Fruit fly (Drosophila melanogaster) whole organism, embryonic: ENCODE measurements around the gene CG33108.
A peak's percentile ranks its signal among the peaks of the same experiment; 100 is the strongest.

Experiments used
- BEAF-32 ChIP-seq: fragments of 200-800 bp; sonication (Bioruptor generic); optimal IDR thresholded peaks from 3 replicates; lab custom pipeline; 2017; ENCODE audit warnings: missing biosample characterization, missing genetic modification characterization, mild to moderate bottlenecking, moderate library complexity, missing genetic modification reagents
- Bgb ChIP-seq: fragments of 200-800 bp; sonication (Bioruptor generic); IDR thresholded peaks from 2 replicates; pipeline ENCODE4 v1.3.6; 2022; ENCODE audit warnings: missing biosample characterization, missing genetic modification characterization; ENCODE audit not compliant: partially characterized antibody
- CG10462 ChIP-seq: fragments of 200-800 bp; sonication (Bioruptor generic); optimal IDR thresholded peaks from 2 replicates; lab custom pipeline; 2016; ENCODE audit warnings: missing biosample characterization, missing genetic modification characterization
- CG11504 ChIP-seq: fragments of 200-800 bp; sonication (Bioruptor generic); optimal IDR thresholded peaks from 3 replicates; lab custom pipeline; 2019; ENCODE audit warnings: missing biosample characterization, mild to moderate bottlenecking, missing genetic modification characterization, moderate library complexity
- CG12299 ChIP-seq: fragments of 200-800 bp; sonication (Bioruptor generic); optimal IDR thresholded peaks from 2 replicates; lab custom pipeline; 2018; ENCODE audit warnings: missing biosample characterization, mild to moderate bottlenecking, missing genetic modification characterization
- CG13123 ChIP-seq: fragments of 200-800 bp; sonication (Bioruptor generic); optimal IDR thresholded peaks from 2 replicates; lab custom pipeline; 2016; ENCODE audit warnings: missing biosample characterization, missing genetic modification characterization
- CG13624 ChIP-seq: fragments of 200-800 bp; sonication (Bioruptor generic); optimal IDR thresholded peaks from 2 replicates; lab custom pipeline; 2016; ENCODE audit warnings: missing biosample characterization, missing genetic modification characterization
- CG13775 ChIP-seq: fragments of 200-800 bp; sonication (Bioruptor generic); optimal IDR thresholded peaks from 3 replicates; lab custom pipeline; 2017; ENCODE audit warnings: missing biosample characterization, mild to moderate bottlenecking, missing genetic modification characterization
- CG14014 ChIP-seq: fragments of 200-800 bp; sonication (Bioruptor generic); IDR thresholded peaks from 2 replicates; pipeline ENCODE4 v1.3.6; 2022; ENCODE audit warnings: missing biosample characterization, missing genetic modification characterization
- CG14667 ChIP-seq: fragments of 200-800 bp; sonication (Bioruptor generic); IDR thresholded peaks from 2 replicates; pipeline ENCODE4 v1.3.6; 2022; ENCODE audit warnings: missing biosample characterization, missing genetic modification characterization
- CG15696 ChIP-seq: fragments of 200-800 bp; sonication (Bioruptor generic); optimal IDR thresholded peaks from 2 replicates; lab custom pipeline; 2019; ENCODE audit warnings: missing biosample characterization, mild to moderate bottlenecking, missing genetic modification characterization, moderate library complexity
- CG1603 ChIP-seq: fragments of 200-800 bp; sonication (Bioruptor generic); optimal IDR thresholded peaks from 2 replicates; lab custom pipeline; 2019; ENCODE audit warnings: missing biosample characterization, mild to moderate bottlenecking, missing genetic modification characterization, moderate library complexity
- CG16813 ChIP-seq: fragments of 200-800 bp; sonication (Bioruptor generic); IDR thresholded peaks from 3 replicates; pipeline ENCODE4 v1.3.6; 2022; ENCODE audit warnings: missing biosample characterization, missing genetic modification characterization; ENCODE audit not compliant: partially characterized antibody
- CG17361 ChIP-seq: fragments of 200-800 bp; sonication (Bioruptor generic); IDR thresholded peaks from 3 replicates; pipeline ENCODE4 v1.3.6; 2022; ENCODE audit warnings: missing biosample characterization, missing genetic modification characterization
- CG18011 ChIP-seq: fragments of 200-800 bp; sonication (Bioruptor generic); optimal IDR thresholded peaks from 2 replicates; lab custom pipeline; 2017; ENCODE audit warnings: missing biosample characterization, missing genetic modification characterization, mild to moderate bottlenecking, moderate library complexity, missing genotype
- CG31224 ChIP-seq: fragments of 200-800 bp; sonication (Bioruptor generic); IDR thresholded peaks from 2 replicates; pipeline ENCODE4 v1.3.6; 2022; ENCODE audit warnings: missing biosample characterization, missing genetic modification characterization
- CG33557 ChIP-seq: fragments of 200-800 bp; sonication (Bioruptor generic); optimal IDR thresholded peaks from 2 replicates; lab custom pipeline; 2019; ENCODE audit warnings: missing biosample characterization, mild to moderate bottlenecking, missing genetic modification characterization, moderate library complexity
- CG34422 ChIP-seq: fragments of 200-800 bp; sonication (Bioruptor generic); IDR thresholded peaks from 3 replicates; pipeline ENCODE4 v1.3.6; 2022; ENCODE audit warnings: missing biosample characterization, missing genetic modification characterization
- CG4820 ChIP-seq: fragments of 200-800 bp; sonication (Bioruptor generic); optimal IDR thresholded peaks from 3 replicates; lab custom pipeline; 2016; ENCODE audit warnings: missing biosample characterization, missing genetic modification characterization
- CG8388 ChIP-seq: fragments of 200-800 bp; sonication (Bioruptor generic); optimal IDR thresholded peaks from 2 replicates; lab custom pipeline; 2019; ENCODE audit warnings: missing biosample characterization, mild to moderate bottlenecking, missing genetic modification characterization, moderate library complexity
- CkIIα-i1 ChIP-seq: fragments of 200-800 bp; sonication (Bioruptor generic); IDR thresholded peaks from 2 replicates; pipeline ENCODE4 v1.3.6; 2022; ENCODE audit warnings: missing biosample characterization, missing genetic modification characterization
- Deaf1 ChIP-seq: fragments of 200-800 bp; optimal IDR thresholded peaks from 3 replicates; lab custom pipeline; 2019; ENCODE audit warnings: missing biosample characterization, mild to moderate bottlenecking, missing genetic modification characterization, moderate library complexity
- Dip2 ChIP-seq: fragments of 200-800 bp; sonication (Bioruptor generic); IDR thresholded peaks from 2 replicates; pipeline ENCODE4 v1.3.6; 2022; ENCODE audit warnings: missing biosample characterization, missing genetic modification characterization
- Doc3 ChIP-seq: fragments of 200-800 bp; sonication (Bioruptor generic); IDR thresholded peaks from 3 replicates; pipeline ENCODE4 v1.3.6; 2022; ENCODE audit warnings: missing biosample characterization, missing genetic modification characterization; ENCODE audit not compliant: partially characterized antibody
- Dref ChIP-seq: fragments of 200-800 bp; sonication (Bioruptor generic); IDR thresholded peaks from 2 replicates; pipeline ENCODE4 v1.3.6; 2022; ENCODE audit warnings: missing biosample characterization, missing genetic modification characterization
- Ets97D ChIP-seq: fragments of 200-800 bp; sonication (Bioruptor generic); optimal IDR thresholded peaks from 3 replicates; lab custom pipeline; 2016; ENCODE audit warnings: missing biosample characterization, missing genetic modification characterization
- GATAe ChIP-seq: fragments of 200-800 bp; sonication (Bioruptor generic); conservative IDR thresholded peaks from 2 replicates; pipeline ENCODE4 v1.3.6; 2022; ENCODE audit warnings: missing biosample characterization, missing genetic modification characterization
- Gsc ChIP-seq: fragments of 200-800 bp; sonication (Bioruptor generic); IDR thresholded peaks from 2 replicates; pipeline ENCODE4 v1.3.6; 2022; ENCODE audit warnings: missing biosample characterization, missing genetic modification characterization
- HHEX ChIP-seq: fragments of 200-800 bp; sonication (Bioruptor generic); optimal IDR thresholded peaks from 3 replicates; lab custom pipeline; 2017; ENCODE audit warnings: missing biosample characterization, mild to moderate bottlenecking, missing genetic modification characterization, missing genetic modification reagents
- HmgD ChIP-seq: fragments of 200-800 bp; sonication (Bioruptor generic); optimal IDR thresholded peaks from 3 replicates; lab custom pipeline; 2016; ENCODE audit warnings: missing biosample characterization, missing genetic modification characterization
- Hr51 ChIP-seq, 2 experiments: fragments of 200-800 bp; sonication (Bioruptor generic); optimal IDR thresholded peaks; 2 replicates in 1 of 2; 3 replicates in 1 of 2; lab custom pipeline; 2016 to 2018; ENCODE audit warnings: missing biosample characterization in 2 of 2, missing genetic modification characterization in 2 of 2, mild to moderate bottlenecking in 1 of 2, moderate library complexity in 1 of 2
- Meics ChIP-seq: fragments of 200-800 bp; sonication (Bioruptor generic); optimal IDR thresholded peaks from 2 replicates; lab custom pipeline; 2017; ENCODE audit warnings: missing biosample characterization, mild to moderate bottlenecking, missing genetic modification characterization
- Opbp ChIP-seq: fragments of 200-800 bp; sonication (Bioruptor generic); IDR thresholded peaks from 3 replicates; pipeline ENCODE4 v1.3.6; 2022; ENCODE audit warnings: missing biosample characterization, missing genetic modification characterization; ENCODE audit not compliant: partially characterized antibody
- Rfx ChIP-seq: fragments of 200-800 bp; sonication (Bioruptor generic); IDR thresholded peaks from 2 replicates; pipeline ENCODE4 v1.3.6; 2022; ENCODE audit warnings: missing biosample characterization, missing genetic modification characterization
- YL-1 ChIP-seq: fragments of 200-800 bp; sonication (Bioruptor generic); optimal IDR thresholded peaks from 3 replicates; lab custom pipeline; 2017; ENCODE audit warnings: missing biosample characterization, mild to moderate bottlenecking, missing genetic modification characterization
- ac ChIP-seq: fragments of 200-800 bp; sonication (Bioruptor generic); optimal IDR thresholded peaks from 3 replicates; lab custom pipeline; 2017; ENCODE audit warnings: missing biosample characterization, mild to moderate bottlenecking, missing genetic modification characterization
- al ChIP-seq: fragments of 200-800 bp; sonication (Bioruptor generic); IDR thresholded peaks from 2 replicates; pipeline ENCODE4 v1.3.6; 2022; ENCODE audit warnings: missing biosample characterization, missing genetic modification characterization
- ato ChIP-seq: fragments of 200-800 bp; sonication (Bioruptor generic); IDR thresholded peaks from 2 replicates; pipeline ENCODE4 v1.3.6; 2022; ENCODE audit warnings: missing biosample characterization, missing genetic modification characterization; ENCODE audit not compliant: partially characterized antibody
- bigmax ChIP-seq: fragments of 200-800 bp; sonication (Bioruptor generic); optimal IDR thresholded peaks from 2 replicates; lab custom pipeline; 2018; ENCODE audit warnings: missing biosample characterization, mild to moderate bottlenecking, missing genetic modification characterization
- croc ChIP-seq: fragments of 200-800 bp; sonication (Bioruptor generic); conservative IDR thresholded peaks from 3 replicates; pipeline ENCODE4 v1.3.6; 2022; ENCODE audit warnings: missing biosample characterization, missing genetic modification characterization
- crol ChIP-seq: fragments of 200-800 bp; sonication (Bioruptor generic); IDR thresholded peaks from 2 replicates; pipeline ENCODE4 v1.3.6; 2022; ENCODE audit warnings: missing biosample characterization, missing genetic modification characterization
- cwo ChIP-seq: fragments of 200-800 bp; sonication (Bioruptor generic); optimal IDR thresholded peaks from 3 replicates; lab custom pipeline; 2017; ENCODE audit warnings: missing biosample characterization, missing genetic modification characterization, mild to moderate bottlenecking, moderate library complexity, missing genetic modification reagents
- ewg ChIP-seq: fragments of 200-800 bp; sonication (Bioruptor generic); optimal IDR thresholded peaks from 3 replicates; lab custom pipeline; 2017; ENCODE audit warnings: mild to moderate bottlenecking, missing biosample characterization, missing genetic modification reagents, missing genetic modification characterization
- her ChIP-seq: fragments of 200-800 bp; sonication (Bioruptor generic); optimal IDR thresholded peaks from 2 replicates; lab custom pipeline; 2016; ENCODE audit warnings: missing biosample characterization, missing genetic modification characterization
- pb ChIP-seq: fragments of 200-800 bp; sonication (Bioruptor generic); optimal IDR thresholded peaks from 3 replicates; lab custom pipeline; 2016; ENCODE audit warnings: missing biosample characterization, missing genetic modification characterization
- tio ChIP-seq: fragments of 200-800 bp; sonication (Bioruptor generic); optimal IDR thresholded peaks from 2 replicates; lab custom pipeline; 2017; ENCODE audit warnings: missing biosample characterization, missing genetic modification characterization, inconsistent platforms
- tna ChIP-seq: fragments of 200-800 bp; sonication (Bioruptor generic); IDR thresholded peaks from 2 replicates; pipeline ENCODE4 v1.3.6; 2022; ENCODE audit warnings: missing biosample characterization, missing genetic modification characterization; ENCODE audit not compliant: partially characterized antibody
- vfl ChIP-seq: fragments of 200-800 bp; sonication (Bioruptor generic); optimal IDR thresholded peaks from 2 replicates; lab custom pipeline; 2016; ENCODE audit warnings: missing biosample characterization, missing genetic modification characterization

The CG33108 gene

DNA sequence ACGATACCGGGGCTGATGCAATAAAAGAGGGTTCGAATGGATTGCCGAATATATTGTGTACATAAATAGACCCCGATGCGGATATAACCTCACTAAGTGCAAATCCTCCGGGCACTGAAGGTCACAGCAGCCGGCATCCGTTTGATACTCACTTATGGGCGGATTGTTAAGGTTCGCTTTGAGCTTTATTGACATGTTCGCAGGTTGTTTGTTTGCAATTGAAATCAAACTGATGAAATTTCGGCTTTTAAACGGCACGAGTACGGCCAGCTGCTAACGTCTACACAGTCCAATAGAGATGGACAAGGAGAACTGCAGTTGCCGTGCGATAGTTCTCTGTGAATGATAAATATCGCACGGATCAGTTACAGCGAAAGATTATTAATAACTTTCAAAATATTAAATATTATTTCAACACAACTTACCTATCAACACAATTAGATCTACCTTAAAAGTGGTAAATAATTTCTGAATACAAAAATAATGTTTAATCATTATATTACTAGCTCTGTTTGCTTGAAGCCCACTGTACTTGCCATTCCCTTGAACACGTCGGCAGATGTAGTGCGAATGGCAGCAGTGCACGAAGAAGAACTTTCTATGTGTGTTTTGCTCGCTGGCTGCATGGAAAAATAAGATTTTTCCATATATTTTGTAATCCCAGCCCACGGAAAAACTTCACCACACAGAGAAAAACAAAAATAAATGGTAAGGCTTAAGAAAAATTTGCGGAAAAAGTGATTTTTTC, 37.2 kb upstream of the CG33108 start, which contains the start of the genes GluProRS and AP-1sigma (continued):
- TF ChIP-seq ac (GFP tag; lab: Kevin White, UChicago) (peak; percentile 38), Ets97D (GFP tag; lab: Kevin White, UChicago) (peak; percentile 78), her (GFP tag; lab: Kevin White, UChicago) (peak; percentile 46), Dip2 (GFP tag; lab: Robert Waterston, UW) (peak; percentile 32; the same call in 1 of the 2 replicates), CG4820 (GFP tag; lab: Kevin White, UChicago) (peak; percentile 92), GATAe (peak; percentile 83), CG34422 (GFP tag; lab: Robert Waterston, UW) (peak; percentile 98), tna (GFP tag; lab: Robert Waterston, UW) (peak; percentile 76; the same call in 1 of the 2 replicates), ewg (GFP tag; lab: Kevin White, UChicago) (peak; percentile 79), Hr51 (GFP tag; optimal IDR thresholded peaks at IDR 0.05; lab: Kevin White, UChicago) (peak; percentile 84 to 88), CG31224 (GFP tag; lab: Robert Waterston, UW) (peak; percentile 91), Meics (GFP tag; lab: Kevin White, UChicago) (peak; percentile 87), crol (peak; percentile 66), CG8388 (GFP tag; lab: Kevin White, UChicago) (peak; percentile 83), YL-1 (GFP tag; lab: Kevin White, UChicago) (peak; percentile 81), bigmax (GFP tag; lab: Kevin White, UChicago) (peak; percentile 98), CG15696 (peak; percentile 90), CG17361 (no peak; the same call in none of the 3 replicates), Dref (GFP tag; lab: Robert Waterston, UW) (peak; percentile 45), CG10462 (GFP tag; lab: Kevin White, UChicago) (peak; percentile 75), croc (GFP tag; lab: Robert Waterston, UW) (peak; percentile 92), CG13123 (peak; percentile 87), CG13624 (GFP tag; lab: Kevin White, UChicago) (peak; percentile 84), Doc3 (GFP tag; lab: Robert Waterston, UW) (peak; percentile 93), HmgD (GFP tag; lab: Kevin White, UChicago) (peak; percentile 85), CG18011 (GFP tag; lab: Kevin White, UChicago) (peak; percentile 67), cwo (GFP tag; lab: Kevin White, UChicago) (peak; percentile 80), CG33557 (GFP tag; lab: Kevin White, UChicago) (peak; percentile 78), Rfx (peak; percentile 97), Gsc (GFP tag; lab: Robert Waterston, UW) (peak; percentile 93), Deaf1 (peak; percentile 65), CG14667 (GFP tag; lab: Robert Waterston, UW) (peak; percentile 97), CG13775 (GFP tag; lab: Kevin White, UChicago) (peak; percentile 93), ato (peak; percentile 67), CG1603 (peak; percentile 92), HHEX (GFP tag; lab: Kevin White, UChicago) (peak; percentile 74), CG12299 (tag; lab: Kevin White, UChicago) (peak; percentile 69), vfl (peak; percentile 89), tio (GFP tag; lab: Kevin White, UChicago) (peak; percentile 87), CG14014 (peak; percentile 95), pb (GFP tag; lab: Kevin White, UChicago) (peak; percentile 47), CG11504 (tag; lab: Kevin White, UChicago) (no peak), CkIIα-i1 (0 out of 2 replicates have a peak, but pooled peaks have one; percentile 42), Opbp (GFP tag; lab: Robert Waterston, UW) (peak; percentile 86), al (GFP tag; lab: Robert Waterston, UW) (peak; percentile 94), BEAF-32 (GFP tag; lab: Kevin White, UChicago) (peak; percentile 94), Bgb (peak; percentile 93), CG16813 (GFP tag; lab: Robert Waterston, UW) (peak; percentile 97)
